Fruit fly (Drosophila melanogaster) whole organism, wandering third instar larva: ENCODE measurements around the gene alpha-Man-Ic.

Experiments
- CG9705 ChIP-seq: fragments of 200-800 bp; sonication (Bioruptor generic); optimal IDR thresholded peaks from 2 replicates; lab custom pipeline; 2018; ENCODE audit warnings: missing biosample characterization, mild to moderate bottlenecking, missing genetic modification characterization
- Myc ChIP-seq: fragments of >200 bp; optimal IDR thresholded peaks from 2 replicates; lab custom pipeline; 2017
- OdsH ChIP-seq: fragments of 200-800 bp; sonication (Bioruptor generic); optimal IDR thresholded peaks from 2 replicates; lab custom pipeline; 2016; ENCODE audit warnings: missing biosample characterization, mild to moderate bottlenecking, missing genetic modification characterization
- Vsx2 ChIP-seq: fragments of 200-300, 225-300 bp; sonication (Bioruptor generic); optimal IDR thresholded peaks from 2 replicates; lab custom pipeline; 2018; ENCODE audit warnings: missing biosample characterization, missing genetic modification characterization; ENCODE audit not compliant: partially characterized antibody
- dsf ChIP-seq: sonication (Bioruptor generic); optimal IDR thresholded peaks from 2 replicates; lab custom pipeline; 2016; ENCODE audit warnings: missing biosample characterization, missing genetic modification characterization, borderline replicate concordance
- fru ChIP-seq: fragments of 200-800 bp; sonication (Bioruptor generic); optimal IDR thresholded peaks from 3 replicates; lab custom pipeline; 2016; ENCODE audit warnings: missing biosample characterization, mild to moderate bottlenecking, missing genetic modification characterization
- h ChIP-seq: fragments of 200-800 bp; sonication (Bioruptor generic); optimal IDR thresholded peaks from 3 replicates; lab custom pipeline; 2016; ENCODE audit warnings: missing biosample characterization, mild to moderate bottlenecking, missing genetic modification characterization
- psq ChIP-seq: fragments of 200-800 bp; sonication (Bioruptor generic); optimal IDR thresholded peaks from 3 replicates; lab custom pipeline; 2017; ENCODE audit warnings: missing biosample characterization, mild to moderate bottlenecking, missing genetic modification characterization, moderate library complexity
- sage ChIP-seq: fragments of 200-800 bp; sonication (Bioruptor generic); optimal IDR thresholded peaks from 2 replicates; lab custom pipeline; 2016; ENCODE audit warnings: missing biosample characterization, mild to moderate bottlenecking, missing genetic modification characterization

dm6 chr3R:29891183-29891582, 39.0 kb downstream of the alpha-Man-Ic start:
- peak; percentile 13 for TF ChIP-seq OdsH (GFP tag; lab: Kevin White, UChicago)
- no peak for TF ChIP-seq Vsx2
- no peak for TF ChIP-seq psq
- TF ChIP-seq CG9705 = no peak
- TF ChIP-seq h (GFP tag; lab: Kevin White, UChicago) = peak; percentile 52
- TF ChIP-seq sage (GFP tag; lab: Kevin White, UChicago) = no peak
- TF ChIP-seq fru = no peak
- TF ChIP-seq dsf (GFP tag; lab: Kevin White, UChicago) = no peak
- no peak for TF ChIP-seq Myc (lab: Kevin White, UChicago)
